Fruit fly (Drosophila melanogaster) whole organism, adult: Measurements from ENCODE around the gene dpr20.

Experiments used
- CG33017 ChIP-seq: fragments of 200-800 bp; sonication (Bioruptor generic); optimal IDR thresholded peaks from 2 replicates; lab custom pipeline; 2018; ENCODE audit warnings: missing biosample characterization, mild to moderate bottlenecking, missing genetic modification characterization, moderate library complexity
- Hr96 ChIP-seq: fragments of 200-800 bp; sonication (Bioruptor generic); optimal IDR thresholded peaks from 2 replicates; lab custom pipeline; 2016; ENCODE audit warnings: missing biosample characterization, missing genetic modification characterization
- Mnt ChIP-seq: fragments of 200-800 bp; sonication (Bioruptor generic); optimal IDR thresholded peaks from 2 replicates; lab custom pipeline; 2016; ENCODE audit warnings: missing biosample characterization, mild to moderate bottlenecking, missing genetic modification characterization
- cic ChIP-seq: fragments of 200-800 bp; sonication (Bioruptor generic); optimal IDR thresholded peaks from 2 replicates; lab custom pipeline; 2017; ENCODE audit warnings: missing biosample characterization, mild to moderate bottlenecking, missing genetic modification characterization, moderate library complexity
- cnc ChIP-seq, 2 experiments: fragments of >200 bp; optimal IDR thresholded peaks; 2 replicates each; lab custom pipeline; 2017
- pad ChIP-seq: fragments of 200-800 bp; sonication (Bioruptor generic); optimal IDR thresholded peaks from 3 replicates; lab custom pipeline; 2017; ENCODE audit warnings: missing biosample characterization, missing genetic modification characterization, mild to moderate bottlenecking, moderate library complexity, missing genetic modification reagents
- toe ChIP-seq: fragments of 200-800 bp; sonication (Bioruptor generic); optimal IDR thresholded peaks from 2 replicates; lab custom pipeline; 2016; ENCODE audit warnings: missing biosample characterization, missing genetic modification characterization

DNA sequence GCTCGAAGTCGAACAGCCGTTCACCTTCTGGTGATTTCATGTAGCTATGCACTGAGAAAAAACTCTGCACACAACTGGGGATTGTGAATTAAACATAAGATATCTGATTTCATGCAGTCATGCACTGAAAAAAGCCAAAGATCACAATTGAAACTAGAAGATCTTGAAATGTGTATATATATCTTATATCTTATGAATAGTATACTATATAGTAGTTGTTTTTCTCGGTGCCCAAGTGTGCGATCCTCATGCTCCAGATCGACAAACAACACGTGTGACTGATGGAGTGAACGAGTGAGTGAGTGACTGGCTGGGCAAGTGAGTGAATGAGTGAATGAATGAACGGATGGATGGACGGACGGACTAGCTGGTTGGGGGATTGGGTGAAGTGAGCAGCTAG lies 35.1 kb downstream of the dpr20 start:
- TF ChIP-seq CG33017 (tag; lab: Kevin White, UChicago) (no peak), cnc (optimal IDR thresholded peaks at IDR 0.05; lab: Kevin White, UChicago) (no peak), cic (no peak), toe (GFP tag; lab: Kevin White, UChicago) (no peak), Hr96 (GFP tag; lab: Kevin White, UChicago) (no peak), Mnt (GFP tag; lab: Kevin White, UChicago) (no peak), pad (no peak)
